Worm (Caenorhabditis elegans): ENCODE data around the gene tag-65.

ce11 chrV:13653713-13654393, 24.5 kb downstream of the tag-65 start, which contains the start of gene lpin-1:
- no peak for TF ChIP-seq ztf-23 (GFP tag; IDR thresholded peaks at IDR 0.05)
- TF ChIP-seq klf-2 (GFP tag; conservative IDR thresholded peaks at IDR 0.05), result no peak
- TF ChIP-seq ztf-29 (GFP tag; IDR thresholded peaks at IDR 0.05), result no peak
- no peak for TF ChIP-seq cog-1 (tag; optimal IDR thresholded peaks at IDR 0.05)
- TF ChIP-seq ref-1 (GFP tag; conservative IDR thresholded peaks at IDR 0.05), result no peak
- no peak for TF ChIP-seq T22C8.4 (GFP tag; IDR thresholded peaks at IDR 0.05)
- TF ChIP-seq flt-1 (GFP tag; IDR thresholded peaks at IDR 0.05), result no peak
